Worm (Caenorhabditis elegans) whole organism, late embryonic: ENCODE measurements around the gene F13D12.3.
A peak's percentile ranks its signal among the peaks of the same experiment; 100 is the strongest.

Source experiments
- C38D4.7 ChIP-seq: fragments of 200-800 bp; sonication (Bioruptor generic); optimal IDR thresholded peaks from 2 replicates; lab custom pipeline; 2018; ENCODE audit warnings: mild to moderate bottlenecking, missing genetic modification characterization, moderate library complexity, missing compliant biosample characterization
- T23F11.4 ChIP-seq: fragments of 200-800 bp; sonication (Bioruptor generic); optimal IDR thresholded peaks from 2 replicates; lab custom pipeline; 2018; ENCODE audit warnings: mild to moderate bottlenecking, missing genetic modification characterization, missing compliant biosample characterization
- ahr-1 ChIP-seq: sonication (generic microtip); optimal IDR thresholded peaks from 2 replicates; lab custom pipeline; 2016; ENCODE audit warnings: missing genetic modification characterization, missing compliant biosample characterization
- ceh-14 ChIP-seq: sonication (generic microtip); optimal IDR thresholded peaks from 2 replicates; lab custom pipeline; 2016; ENCODE audit warnings: missing genotype, missing genetic modification characterization, missing compliant biosample characterization
- ceh-19 ChIP-seq: fragments of 200-800 bp; sonication (Bioruptor generic); optimal IDR thresholded peaks from 2 replicates; lab custom pipeline; 2018; ENCODE audit warnings: mild to moderate bottlenecking, missing genetic modification characterization, missing compliant biosample characterization
- ceh-24 ChIP-seq: sonication (generic microtip); optimal IDR thresholded peaks from 2 replicates; lab custom pipeline; 2016; ENCODE audit warnings: mild to moderate bottlenecking, missing genetic modification characterization, missing compliant biosample characterization
- ceh-30 ChIP-seq: fragments of 150-350 bp; optimal IDR thresholded peaks from 2 replicates; lab custom pipeline; 2014; ENCODE audit warnings: missing biosample characterization, missing genetic modification characterization
- ceh-45 ChIP-seq: fragments of 200-800 bp; sonication (Bioruptor generic); IDR thresholded peaks from 2 replicates; pipeline ENCODE4 v1.3.6; 2022; ENCODE audit warnings: missing genetic modification reagents, missing genetic modification characterization, missing compliant biosample characterization
- che-1 ChIP-seq: sonication (generic microtip); optimal IDR thresholded peaks from 2 replicates; lab custom pipeline; 2016; ENCODE audit warnings: mild to moderate bottlenecking, missing genetic modification characterization, missing compliant biosample characterization
- dve-1 ChIP-seq: sonication (generic microtip); optimal IDR thresholded peaks from 2 replicates; lab custom pipeline; 2017; ENCODE audit warnings: antibody characterized with exemption, mild to moderate bottlenecking, missing genetic modification characterization, missing compliant biosample characterization
- elt-2 ChIP-seq: sonication (generic microtip); optimal IDR thresholded peaks from 2 replicates; lab custom pipeline; 2016; ENCODE audit warnings: missing genetic modification reagents, missing genetic modification characterization, missing compliant biosample characterization
- elt-4 ChIP-seq: sonication (generic microtip); optimal IDR thresholded peaks from 2 replicates; lab custom pipeline; 2016; ENCODE audit warnings: missing genetic modification characterization, missing compliant biosample characterization
- eyg-1 ChIP-seq: sonication (generic microtip); optimal IDR thresholded peaks from 2 replicates; lab custom pipeline; 2016; ENCODE audit warnings: missing genotype, missing genetic modification characterization, missing compliant biosample characterization
- hlh-13 ChIP-seq: fragments of 200-800 bp; sonication (Bioruptor generic); optimal IDR thresholded peaks from 2 replicates; lab custom pipeline; 2018; ENCODE audit warnings: mild to moderate bottlenecking, missing genetic modification characterization, missing compliant biosample characterization
- hlh-30 ChIP-seq: sonication (generic microtip); optimal IDR thresholded peaks from 2 replicates; lab custom pipeline; 2017; ENCODE audit warnings: antibody characterized with exemption, missing genetic modification characterization, missing compliant biosample characterization; ENCODE audit not compliant: insufficient read depth
- lin-11 ChIP-seq: fragments of 200-800 bp; sonication (Bioruptor generic); optimal IDR thresholded peaks from 2 replicates; lab custom pipeline; 2018; ENCODE audit warnings: mild to moderate bottlenecking, missing genetic modification characterization, missing compliant biosample characterization
- mec-3 ChIP-seq: sonication (generic microtip); optimal IDR thresholded peaks from 2 replicates; lab custom pipeline; 2016; ENCODE audit warnings: borderline replicate concordance, missing genetic modification characterization, missing compliant biosample characterization
- nhr-11 ChIP-seq: fragments of 150-350 bp; optimal IDR thresholded peaks from 2 replicates; lab custom pipeline; 2014; ENCODE audit warnings: missing biosample characterization, missing genetic modification characterization
- nhr-232 ChIP-seq: sonication (generic microtip); optimal IDR thresholded peaks from 2 replicates; lab custom pipeline; 2016; ENCODE audit warnings: missing genetic modification characterization, missing compliant biosample characterization
- odd-2 ChIP-seq: sonication (generic microtip); optimal IDR thresholded peaks from 2 replicates; lab custom pipeline; 2017; ENCODE audit warnings: antibody characterized with exemption, mild to moderate bottlenecking, missing genetic modification characterization, missing compliant biosample characterization
- pax-1 ChIP-seq: fragments of 150-350 bp; optimal IDR thresholded peaks from 2 replicates; lab custom pipeline; 2014; ENCODE audit warnings: missing biosample characterization, missing genetic modification characterization
- pha-4 ChIP-seq: fragments of 150-350 bp; optimal IDR thresholded peaks from 2 replicates; lab custom pipeline; 2018; ENCODE audit warnings: missing biosample characterization, missing genetic modification reagents, missing genetic modification characterization
- pqm-1 ChIP-seq: sonication (generic microtip); optimal IDR thresholded peaks from 2 replicates; lab custom pipeline; 2016; ENCODE audit warnings: missing genetic modification characterization, missing compliant biosample characterization
- syd-9 ChIP-seq: sonication (generic microtip); optimal IDR thresholded peaks from 2 replicates; lab custom pipeline; 2016; ENCODE audit warnings: mild to moderate bottlenecking, missing genetic modification characterization, moderate library complexity, missing compliant biosample characterization
- tbx-2 ChIP-seq: sonication (generic microtip); optimal IDR thresholded peaks from 2 replicates; lab custom pipeline; 2016; ENCODE audit warnings: missing genetic modification characterization, missing compliant biosample characterization
- ttx-3 ChIP-seq: sonication (generic microtip); optimal IDR thresholded peaks from 2 replicates; lab custom pipeline; 2016; ENCODE audit warnings: missing genetic modification reagents, missing genetic modification characterization, missing compliant biosample characterization
- unc-3 ChIP-seq, 2 experiments: fragments of 200-800 bp in 1 of 2; sonication (Bioruptor generic) in 1 of 2; sonication (generic microtip) in 1 of 2; conservative IDR thresholded peaks in 1 of 2; optimal IDR thresholded peaks in 1 of 2; 2 replicates each; pipeline versions ENCODE4 v1.3.6 to Lab custom; 2016 to 2022; ENCODE audit warnings: missing compliant biosample characterization in 2 of 2, missing genetic modification characterization in 2 of 2, missing genetic modification reagents in 1 of 2
- unc-42 ChIP-seq: sonication (generic microtip); optimal IDR thresholded peaks from 2 replicates; lab custom pipeline; 2016; ENCODE audit warnings: missing genotype, missing genetic modification characterization, missing compliant biosample characterization
- unc-55 ChIP-seq: sonication (generic microtip); optimal IDR thresholded peaks from 2 replicates; lab custom pipeline; 2017; ENCODE audit warnings: missing biosample characterization, missing genetic modification reagents, missing genetic modification characterization
- unc-86 ChIP-seq: sonication (generic microtip); optimal IDR thresholded peaks from 2 replicates; lab custom pipeline; 2016; ENCODE audit warnings: missing genetic modification characterization, missing compliant biosample characterization

F13D12.3 gene

DNA sequence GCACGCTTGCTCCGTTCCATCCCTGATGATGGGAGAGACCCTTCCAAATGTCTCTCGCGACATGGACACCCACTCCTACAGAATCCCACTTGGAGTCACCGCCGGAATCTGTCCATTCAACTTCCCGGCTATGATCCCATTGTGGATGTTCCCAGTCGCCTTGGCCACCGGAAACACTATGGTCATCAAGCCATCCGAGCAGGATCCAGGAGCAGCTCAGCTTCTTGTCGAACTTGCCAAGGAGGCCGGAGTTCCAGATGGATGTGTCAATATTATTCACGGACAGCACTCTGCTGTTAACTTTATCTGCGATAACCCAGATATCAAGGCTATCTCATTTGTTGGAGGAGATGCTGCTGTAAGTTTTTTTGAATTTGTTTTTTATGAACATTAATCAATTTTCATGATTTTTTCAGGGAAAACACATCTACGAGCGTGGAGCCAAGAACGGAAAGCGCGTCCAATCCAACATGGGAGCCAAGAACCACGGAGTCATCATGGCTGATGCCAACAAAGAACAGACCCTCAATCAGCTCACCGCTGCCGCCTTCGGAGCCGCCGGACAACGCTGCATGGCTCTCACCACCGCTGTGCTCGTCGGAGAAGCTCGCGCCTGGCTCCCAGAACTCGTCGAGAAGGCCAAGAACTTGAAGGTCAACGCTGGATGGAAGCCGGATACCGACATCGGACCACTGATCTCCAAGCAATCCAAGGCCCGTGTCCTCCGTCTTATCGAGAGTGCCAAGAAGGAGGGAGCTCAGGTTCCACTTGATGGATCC is 9.7 kb downstream of the F13D12.3 start:
- no peak for TF ChIP-seq lin-11 (tag; lab: Kevin White, UChicago)
- TF ChIP-seq odd-2 (tag; lab: Kevin White, UChicago) = no peak
- TF ChIP-seq nhr-11 = no peak
- TF ChIP-seq C38D4.7 (GFP tag; lab: Kevin White, UChicago) = no peak
- TF ChIP-seq syd-9 = no peak
- TF ChIP-seq pax-1 (tag; lab: Kevin White, UChicago) = no peak
- no peak for TF ChIP-seq ceh-19 (GFP tag; lab: Kevin White, UChicago)
- TF ChIP-seq nhr-232 = no peak
- no peak for TF ChIP-seq ahr-1
- no peak for TF ChIP-seq unc-3 (GFP tag; conservative IDR thresholded peaks at IDR 0.05; lab: Robert Waterston, UW)
- TF ChIP-seq unc-3 (tag; optimal IDR thresholded peaks at IDR 0.05; lab: Kevin White, UChicago) = no peak
- TF ChIP-seq pha-4 = no peak
- TF ChIP-seq ceh-45 (GFP tag; lab: Robert Waterston, UW) = no peak
- no peak for TF ChIP-seq che-1 (tag; lab: Kevin White, UChicago)
- no peak for TF ChIP-seq unc-42
- TF ChIP-seq unc-86 (tag; lab: Kevin White, UChicago) = no peak
- no peak for TF ChIP-seq T23F11.4 (GFP tag; lab: Kevin White, UChicago)
- no peak for TF ChIP-seq tbx-2
- no peak for TF ChIP-seq hlh-13 (GFP tag; lab: Kevin White, UChicago)
- TF ChIP-seq ceh-24 = no peak
- TF ChIP-seq, all 69 proteins: peak for 0

DNA sequence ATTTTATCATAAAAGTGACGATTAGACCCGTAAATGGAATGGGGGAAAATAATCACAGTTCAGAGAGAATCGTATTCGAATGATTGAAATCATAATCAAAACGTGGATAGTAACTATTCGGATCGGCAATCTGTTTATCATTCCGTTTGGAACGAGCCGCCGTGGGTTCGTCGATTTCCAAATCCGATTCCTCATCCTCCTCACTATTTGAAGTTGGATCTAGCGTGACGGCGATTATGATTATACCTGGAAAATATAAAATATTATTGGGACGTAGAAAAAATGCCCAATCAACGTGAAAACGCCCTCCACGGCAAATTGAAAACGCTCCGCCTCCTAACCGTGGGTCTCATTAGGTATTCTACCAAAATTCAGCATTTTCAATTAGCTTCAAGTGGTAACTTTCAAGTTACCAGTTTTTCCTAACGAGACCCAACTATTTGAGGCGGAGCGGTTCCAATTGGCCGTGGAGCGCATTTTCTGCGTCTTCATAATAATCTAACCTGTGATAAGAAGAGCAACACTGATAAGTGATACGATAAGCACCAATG is 11.0 kb downstream of the F13D12.3 start:
- TF ChIP-seq elt-2 = peak; percentile 62
- TF ChIP-seq che-1 (tag; lab: Kevin White, UChicago) = no peak

DNA sequence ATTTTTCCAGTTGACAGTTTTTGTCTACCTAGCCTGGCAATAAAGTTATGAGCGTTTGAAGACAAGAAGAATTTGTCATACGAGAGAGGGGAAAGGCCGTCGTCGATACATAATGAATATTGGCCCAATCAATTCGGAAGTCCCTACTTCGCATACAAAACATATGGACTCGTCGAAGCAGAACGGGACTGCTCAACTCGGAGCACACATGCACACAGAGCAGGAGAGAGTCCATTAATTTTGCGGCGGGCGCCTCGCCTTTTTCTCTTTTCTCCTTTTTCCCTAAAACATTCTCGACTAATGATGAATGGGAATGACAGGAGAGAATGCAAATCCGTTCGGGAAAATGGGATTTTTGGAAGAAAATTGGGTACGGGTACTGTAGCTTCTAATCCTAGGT is 12.3 kb downstream of the F13D12.3 start, which contains the start of gene F13D12.8:
Gene F13D12.8 (minus strand): TSS at position 82 of the 400 bp plus-strand sequence.
- no peak for TF ChIP-seq pqm-1 (tag; lab: Kevin White, UChicago)
- TF ChIP-seq, all 69 proteins: peak for 0

DNA sequence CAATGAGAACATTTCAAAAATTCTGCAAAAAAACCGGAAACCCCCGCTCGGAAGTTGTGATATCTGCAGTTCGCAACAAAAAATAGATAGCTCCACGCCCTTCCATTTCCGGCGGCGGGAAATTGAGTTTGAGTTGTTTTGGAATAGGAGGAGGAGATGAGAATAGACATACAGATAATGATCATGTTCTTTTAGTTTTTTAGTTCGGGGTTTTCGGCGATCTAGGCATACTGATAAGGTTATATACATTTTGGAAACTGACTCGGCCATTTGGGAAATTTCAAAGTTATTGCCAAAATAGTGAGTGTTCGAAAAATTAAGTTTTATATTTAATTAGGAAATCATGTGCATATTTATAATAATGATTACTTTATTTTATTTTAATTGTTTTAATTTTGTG is 13.6 kb downstream of the F13D12.3 start:
- TF ChIP-seq hlh-30 (no peak), tbx-2 (no peak), che-1 (tag; lab: Kevin White, UChicago) (no peak), ceh-14 (no peak), pha-4 (no peak), C38D4.7 (GFP tag; lab: Kevin White, UChicago) (no peak)

DNA sequence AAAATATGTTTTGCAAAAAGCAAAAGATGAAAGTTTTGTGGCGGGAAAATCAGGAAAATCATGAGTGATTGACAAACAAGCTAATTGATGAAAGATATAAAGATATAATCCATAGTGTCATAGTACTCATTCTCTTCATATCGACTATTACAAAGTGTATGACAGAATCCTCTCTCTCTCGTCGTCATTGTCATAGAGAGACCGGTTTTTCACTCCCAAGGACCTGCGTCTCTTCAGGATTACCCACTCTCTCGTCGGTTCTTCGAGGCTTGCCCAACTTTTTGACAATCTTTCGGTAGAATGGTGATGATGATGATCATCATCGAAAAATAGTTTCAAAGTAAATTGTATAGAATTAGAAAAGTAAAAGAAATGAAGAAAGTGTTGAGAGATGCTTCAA is 17.1 kb downstream of the F13D12.3 start:
- TF ChIP-seq ceh-24 (no peak), unc-55 (GFP tag; lab: Kevin White, UChicago) (peak; percentile 68), ahr-1 (no peak), eyg-1 (tag; lab: Kevin White, UChicago) (no peak), elt-4 (tag; lab: Kevin White, UChicago) (no peak), dve-1 (tag; lab: Kevin White, UChicago) (no peak), mec-3 (tag; lab: Kevin White, UChicago) (no peak)

DNA sequence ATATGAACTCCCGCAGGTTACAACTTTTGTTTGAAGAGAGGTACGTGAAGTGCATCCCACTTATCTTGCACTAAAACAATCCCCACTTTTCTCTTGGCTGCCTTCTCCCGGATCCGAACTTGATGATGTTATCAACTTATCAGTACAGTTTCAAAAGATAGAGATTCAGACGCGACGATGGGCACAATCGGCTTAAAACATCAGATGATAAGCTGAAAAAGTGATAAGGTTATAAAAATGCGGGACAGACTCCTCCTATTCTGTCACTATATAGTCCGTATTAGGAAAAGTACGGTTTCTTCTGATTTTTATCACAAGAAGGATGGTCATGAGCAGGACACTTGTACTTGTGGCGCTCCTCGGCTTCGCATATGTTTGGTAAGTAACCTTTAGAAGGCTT is 19.0 kb downstream of the F13D12.3 start, which contains the start of gene ctsa-1.2:
Gene ctsa-1.2 (plus strand): TSS at position 160 of the 400 bp plus-strand sequence.
- TF ChIP-seq elt-2 = peak; percentile 74
- no peak for TF ChIP-seq ceh-30 (tag; lab: Kevin White, UChicago)
- no peak for TF ChIP-seq ttx-3 (tag; lab: Kevin White, UChicago)
